Fruit fly (Drosophila melanogaster) whole organism, adult: ENCODE measurements around the gene Tollo.

Experiments
- CG11617 ChIP-seq: fragments of 200-800 bp; sonication (Bioruptor generic); optimal IDR thresholded peaks from 2 replicates; lab custom pipeline; 2017; ENCODE audit warnings: mild to moderate bottlenecking, missing biosample characterization, missing genetic modification reagents, missing genetic modification characterization
- CG12768 ChIP-seq: fragments of 200-800 bp; sonication (Bioruptor generic); optimal IDR thresholded peaks from 2 replicates; lab custom pipeline; 2017; ENCODE audit warnings: missing biosample characterization, missing genetic modification characterization, mild to moderate bottlenecking, moderate library complexity, missing genetic modification reagents
- CG14711 ChIP-seq: fragments of 200-800 bp; sonication (Bioruptor generic); optimal IDR thresholded peaks from 2 replicates; lab custom pipeline; 2018; ENCODE audit warnings: missing biosample characterization, mild to moderate bottlenecking, missing genetic modification characterization, moderate library complexity
- CG1620 ChIP-seq: fragments of 200-800 bp; sonication (Bioruptor generic); optimal IDR thresholded peaks from 2 replicates; lab custom pipeline; 2016; ENCODE audit warnings: missing biosample characterization, missing genetic modification characterization
- CG33017 ChIP-seq: fragments of 200-800 bp; sonication (Bioruptor generic); optimal IDR thresholded peaks from 2 replicates; lab custom pipeline; 2018; ENCODE audit warnings: missing biosample characterization, mild to moderate bottlenecking, missing genetic modification characterization, moderate library complexity
- CG5204 ChIP-seq: fragments of 200-800 bp; sonication (Bioruptor generic); optimal IDR thresholded peaks from 2 replicates; lab custom pipeline; 2016; ENCODE audit warnings: missing biosample characterization, missing genetic modification characterization
- CG7045 ChIP-seq: fragments of 200-800 bp; sonication (Bioruptor generic); optimal IDR thresholded peaks from 2 replicates; lab custom pipeline; 2017; ENCODE audit warnings: missing biosample characterization, mild to moderate bottlenecking, missing genetic modification characterization
- CG7101 ChIP-seq: fragments of 200-800 bp; sonication (Bioruptor generic); optimal IDR thresholded peaks from 2 replicates; lab custom pipeline; 2018; ENCODE audit warnings: missing biosample characterization, mild to moderate bottlenecking, missing genetic modification characterization, moderate library complexity
- Clk ChIP-seq: fragments of 200-800 bp; sonication (Bioruptor generic); optimal IDR thresholded peaks from 2 replicates; lab custom pipeline; 2017; ENCODE audit warnings: missing biosample characterization, missing genetic modification characterization
- Crg-1 ChIP-seq: fragments of 200-800 bp; sonication (Bioruptor generic); optimal IDR thresholded peaks from 2 replicates; lab custom pipeline; 2016; ENCODE audit warnings: missing biosample characterization, missing genetic modification characterization
- Hr96 ChIP-seq: fragments of 200-800 bp; sonication (Bioruptor generic); optimal IDR thresholded peaks from 2 replicates; lab custom pipeline; 2016; ENCODE audit warnings: missing biosample characterization, missing genetic modification characterization
- Mnt ChIP-seq: fragments of 200-800 bp; sonication (Bioruptor generic); optimal IDR thresholded peaks from 2 replicates; lab custom pipeline; 2016; ENCODE audit warnings: missing biosample characterization, mild to moderate bottlenecking, missing genetic modification characterization
- bab1 ChIP-seq: fragments of 200-800 bp; sonication (Bioruptor generic); optimal IDR thresholded peaks from 3 replicates; lab custom pipeline; 2019; ENCODE audit warnings: missing biosample characterization, mild to moderate bottlenecking, missing genetic modification characterization, moderate library complexity
- cic ChIP-seq: fragments of 200-800 bp; sonication (Bioruptor generic); optimal IDR thresholded peaks from 2 replicates; lab custom pipeline; 2017; ENCODE audit warnings: missing biosample characterization, mild to moderate bottlenecking, missing genetic modification characterization, moderate library complexity
- cnc ChIP-seq, 2 experiments: fragments of >200 bp; optimal IDR thresholded peaks; 2 replicates each; lab custom pipeline; 2017
- kay ChIP-seq: fragments of 200-800 bp; sonication (Bioruptor generic); peaks from one replicate; lab custom pipeline; 2016; ENCODE audit warnings: missing biosample characterization, missing genetic modification characterization, borderline replicate concordance
- ovo ChIP-seq: fragments of 200-800 bp; sonication (Bioruptor generic); optimal IDR thresholded peaks from 2 replicates; lab custom pipeline; 2016; ENCODE audit warnings: missing biosample characterization, missing genetic modification characterization
- pad ChIP-seq: fragments of 200-800 bp; sonication (Bioruptor generic); optimal IDR thresholded peaks from 3 replicates; lab custom pipeline; 2017; ENCODE audit warnings: missing biosample characterization, missing genetic modification characterization, mild to moderate bottlenecking, moderate library complexity, missing genetic modification reagents
- tj ChIP-seq: fragments of 200-800 bp; sonication (Bioruptor generic); optimal IDR thresholded peaks from 3 replicates; lab custom pipeline; 2017; ENCODE audit warnings: missing biosample characterization, mild to moderate bottlenecking, missing genetic modification characterization, moderate library complexity
- toe ChIP-seq: fragments of 200-800 bp; sonication (Bioruptor generic); optimal IDR thresholded peaks from 2 replicates; lab custom pipeline; 2016; ENCODE audit warnings: missing biosample characterization, missing genetic modification characterization

Gene Tollo

dm6 chr3L:15227533-15228124 is 7.8 kb upstream of the Tollo start:
- TF ChIP-seq kay (GFP tag; lab: Kevin White, UChicago) (no peak), Hr96 (GFP tag; lab: Kevin White, UChicago) (no peak), CG5204 (GFP tag; lab: Kevin White, UChicago) (no peak), CG7101 (tag; lab: Kevin White, UChicago) (no peak), Clk (GFP tag; lab: Kevin White, UChicago) (no peak), CG12768 (GFP tag; lab: Kevin White, UChicago) (no peak), toe (GFP tag; lab: Kevin White, UChicago) (no peak), Mnt (GFP tag; lab: Kevin White, UChicago) (no peak), Crg-1 (GFP tag; lab: Kevin White, UChicago) (no peak), CG33017 (tag; lab: Kevin White, UChicago) (no peak), CG7045 (no peak)

- no peak for TF ChIP-seq toe (GFP tag; lab: Kevin White, UChicago)
- TF ChIP-seq cic = no peak
- TF ChIP-seq CG14711 (tag; lab: Kevin White, UChicago) = no peak
- TF ChIP-seq kay (GFP tag; lab: Kevin White, UChicago) = no peak
- no peak for TF ChIP-seq CG11617 (GFP tag; lab: Kevin White, UChicago)
- no peak for TF ChIP-seq Crg-1 (GFP tag; lab: Kevin White, UChicago)
- TF ChIP-seq CG12768 (GFP tag; lab: Kevin White, UChicago) = no peak
- no peak for TF ChIP-seq bab1 (GFP tag; lab: Kevin White, UChicago)
- no peak for TF ChIP-seq CG1620
- no peak for TF ChIP-seq Hr96 (GFP tag; lab: Kevin White, UChicago)
- no peak for TF ChIP-seq CG7101 (tag; lab: Kevin White, UChicago)
- TF ChIP-seq CG7045 = no peak
- TF ChIP-seq CG33017 (tag; lab: Kevin White, UChicago) = no peak
- no peak for TF ChIP-seq CG5204 (GFP tag; lab: Kevin White, UChicago)
- no peak for TF ChIP-seq cnc (optimal IDR thresholded peaks at IDR 0.05; lab: Kevin White, UChicago)
- no peak for TF ChIP-seq Mnt (GFP tag; lab: Kevin White, UChicago)
- no peak for TF ChIP-seq ovo (GFP tag; lab: Kevin White, UChicago)
- TF ChIP-seq pad (GFP tag; lab: Kevin White, UChicago) = no peak
- TF ChIP-seq Clk (GFP tag; lab: Kevin White, UChicago) = no peak
Observed at dm6 chr3L:15229447-15229846, 6.0 kb upstream of the Tollo start.

DNA sequence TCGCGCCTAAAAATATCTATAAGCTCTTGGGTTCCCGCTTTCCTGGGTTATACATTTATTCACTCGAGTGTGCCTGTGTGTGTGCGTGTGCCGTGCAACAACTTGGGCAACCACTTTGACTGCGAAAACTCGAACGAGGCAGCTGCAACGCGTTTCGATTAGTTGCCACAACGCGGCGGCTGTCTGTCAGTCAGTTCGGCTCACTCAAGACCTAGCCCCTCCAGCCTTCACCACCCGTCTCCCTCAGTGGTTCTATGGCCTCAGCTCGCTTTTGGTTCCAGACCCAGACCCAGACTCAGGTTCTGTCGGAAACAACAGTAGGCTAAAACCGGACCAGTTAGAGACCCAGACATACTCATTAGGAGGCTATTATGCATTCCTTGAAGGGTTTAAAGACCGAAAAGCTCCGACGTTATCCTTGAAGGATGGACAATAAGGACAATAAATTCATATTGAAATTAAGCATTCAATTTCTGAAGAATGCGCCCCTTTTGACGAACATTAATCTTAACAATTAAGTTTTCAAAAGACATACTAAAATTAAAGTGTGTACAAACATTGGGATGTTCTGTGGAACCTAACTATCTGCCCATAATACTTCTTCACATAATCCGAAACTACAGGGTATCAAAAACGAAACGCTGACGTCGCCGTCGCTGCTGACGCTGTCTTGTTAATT is 5.1 kb upstream of the Tollo start:
- TF ChIP-seq CG5204 (GFP tag; lab: Kevin White, UChicago) (no peak), Mnt (GFP tag; lab: Kevin White, UChicago) (no peak), ovo (GFP tag; lab: Kevin White, UChicago) (no peak), bab1 (GFP tag; lab: Kevin White, UChicago) (peak; percentile 75), CG12768 (GFP tag; lab: Kevin White, UChicago) (no peak)

DNA sequence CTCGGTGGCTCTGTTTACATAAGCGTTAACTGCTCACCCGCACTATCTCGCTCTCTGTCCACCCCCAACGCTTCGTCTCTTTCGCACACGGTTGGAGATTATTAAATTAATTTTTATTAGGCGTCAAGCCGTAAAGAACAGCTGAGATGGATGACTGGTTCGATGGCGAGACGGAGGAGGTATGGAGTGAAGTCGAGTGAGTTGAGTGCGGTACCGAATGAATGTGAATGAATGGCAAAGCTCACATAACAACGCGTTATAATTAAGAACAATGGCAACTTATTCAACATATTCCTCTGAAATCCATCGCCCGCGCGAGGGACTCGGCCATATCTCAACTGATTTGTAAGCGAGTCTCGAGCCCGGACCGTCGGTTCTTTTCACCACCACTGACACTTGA is 4.3 kb upstream of the Tollo start:
- peak; percentile 6 for TF ChIP-seq tj (GFP tag; lab: Kevin White, UChicago)
- TF ChIP-seq CG7045 = no peak
- TF ChIP-seq pad (GFP tag; lab: Kevin White, UChicago) = no peak

DNA sequence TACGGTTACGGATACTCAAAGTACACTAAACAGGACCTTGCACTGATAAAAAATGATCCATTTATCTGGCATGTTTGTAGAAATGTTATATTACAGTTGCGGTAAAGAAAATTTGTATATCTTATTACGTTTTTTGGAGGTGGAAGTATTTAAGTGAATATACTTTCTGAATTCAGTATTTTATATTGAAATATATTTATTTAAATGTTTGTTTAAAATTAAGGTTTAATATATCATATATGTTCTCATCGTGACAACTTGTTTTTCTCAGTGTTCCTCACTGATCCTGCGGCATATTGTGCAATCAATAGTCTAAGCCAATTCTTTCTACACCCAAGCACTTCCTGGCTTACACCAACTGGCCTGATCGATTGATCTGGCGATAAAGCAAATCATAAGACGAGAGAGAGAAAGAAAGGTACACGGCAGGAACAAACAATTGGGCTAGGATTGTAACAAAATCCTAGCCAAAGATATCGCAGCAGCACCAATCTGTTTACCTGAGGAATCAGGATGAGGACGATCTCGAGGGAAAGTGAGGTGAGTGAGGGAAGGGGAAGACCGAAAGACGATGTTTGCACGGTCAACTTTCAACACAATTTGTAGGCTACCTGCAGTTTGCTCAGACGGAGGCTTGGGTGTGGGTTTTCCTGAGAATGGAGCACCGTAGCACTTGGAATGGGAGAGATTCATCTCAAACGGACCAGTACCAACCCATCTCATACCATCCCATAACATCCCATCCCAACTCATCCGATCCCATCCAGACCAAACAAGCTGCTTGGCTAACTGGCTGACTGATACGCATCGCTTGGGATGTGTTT is 2.8 kb upstream of the Tollo start:
- TF ChIP-seq Clk (GFP tag; lab: Kevin White, UChicago) (no peak), cic (no peak), CG14711 (tag; lab: Kevin White, UChicago) (no peak), kay (GFP tag; lab: Kevin White, UChicago) (no peak), cnc (optimal IDR thresholded peaks at IDR 0.05; lab: Kevin White, UChicago) (no peak), CG12768 (GFP tag; lab: Kevin White, UChicago) (no peak), CG5204 (GFP tag; lab: Kevin White, UChicago) (no peak), CG1620 (no peak), Mnt (GFP tag; lab: Kevin White, UChicago) (no peak), bab1 (GFP tag; lab: Kevin White, UChicago) (no peak), pad (GFP tag; lab: Kevin White, UChicago) (no peak), CG7101 (tag; lab: Kevin White, UChicago) (no peak)

DNA sequence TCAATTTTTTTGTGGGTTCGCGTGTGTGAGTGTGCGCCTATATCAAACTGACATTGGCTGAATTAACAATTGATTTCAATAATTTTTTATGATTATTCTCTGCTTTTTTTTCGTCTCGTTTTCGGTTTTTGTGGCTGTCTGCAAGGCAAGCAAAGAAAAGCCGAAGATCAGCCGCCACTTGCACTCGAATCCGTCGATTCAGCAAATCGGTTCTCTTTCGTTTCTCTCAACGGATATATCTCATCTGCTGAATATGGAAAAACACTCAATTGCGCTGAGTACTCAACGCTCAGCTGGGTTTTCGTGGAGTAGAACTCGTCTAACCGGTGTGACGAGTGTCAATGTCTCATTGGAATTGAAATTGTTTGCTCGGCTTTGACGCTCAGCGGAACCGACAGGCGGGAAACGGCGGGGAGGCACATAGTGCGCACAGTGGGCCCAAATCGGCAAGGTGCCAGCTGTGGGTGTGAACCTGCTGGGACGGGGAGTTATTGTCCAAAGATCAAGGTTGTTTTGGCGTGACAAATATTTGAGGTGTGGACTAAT is 1.1 kb upstream of the Tollo start:
- peak; percentile 38 for TF ChIP-seq Hr96 (GFP tag; lab: Kevin White, UChicago)
- TF ChIP-seq pad (GFP tag; lab: Kevin White, UChicago) = no peak
- peak; percentile 90 for TF ChIP-seq tj (GFP tag; lab: Kevin White, UChicago)
